Fruit fly (Drosophila melanogaster): Measurements from ENCODE around the gene CG14658.

- TF ChIP-seq CTCF (optimal IDR thresholded peaks at IDR 0.05), result no peak
- TF ChIP-seq CG8478 (optimal IDR thresholded peaks at IDR 0.05), result no peak
Observed at dm6 chr3R:4833636-4834035, 3.3 kb upstream of the CG14658 start.
